Worm (Caenorhabditis elegans): ENCODE measurements around the gene nhr-97.

ce11 chrIV:9756647-9757424, 605 bp upstream of the nhr-97 start:
- TF ChIP-seq lin-39 (tag; optimal IDR thresholded peaks at IDR 0.05) (no peak), ZK546.5 (tag; optimal IDR thresholded peaks at IDR 0.05) (no peak), unc-62 (GFP tag; optimal IDR thresholded peaks at IDR 0.05 in 1 of 2) (no peak), unc-62 (tag; optimal IDR thresholded peaks at IDR 0.05) (no peak)
